Worm (Caenorhabditis elegans): ENCODE measurements around the gene adal-1.

DNA sequence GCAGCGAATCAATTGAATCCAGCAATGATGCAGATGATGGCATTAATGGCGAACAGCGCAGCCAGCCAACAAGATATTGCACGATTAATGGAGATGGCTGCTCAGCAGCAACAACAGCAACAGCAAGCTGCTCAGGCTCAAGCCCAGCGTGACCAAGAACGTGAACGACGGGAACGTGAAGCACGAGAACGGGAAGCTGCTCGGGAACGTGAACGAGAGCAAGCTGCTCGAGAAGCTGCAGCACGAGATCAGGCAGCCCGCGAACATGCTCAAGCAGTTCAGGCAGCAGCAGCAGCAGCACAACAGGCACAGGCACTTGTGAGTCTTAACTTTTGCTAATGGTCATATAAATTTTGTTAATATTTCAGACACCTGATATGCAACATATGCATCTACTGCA lies 46.7 kb downstream of the adal-1 start:
- TF ChIP-seq nhr-90 (tag; optimal IDR thresholded peaks at IDR 0.05): no peak
- TF ChIP-seq die-1 (tag; optimal IDR thresholded peaks at IDR 0.05): no peak
- no peak for TF ChIP-seq sea-2 (GFP tag; IDR thresholded peaks at IDR 0.05)
